Worm (Caenorhabditis elegans) whole organism, L2 larva: Measurements from ENCODE around the gene Y70C5A.4.
"Not testable (repeated sequence)": the region's sequence is repeated elsewhere in the genome, so short reads cannot be mapped to it uniquely, and the experiment has no call there.

Experiments
- Y55F3AM.14 ChIP-seq: fragments of 200-800 bp; sonication (Bioruptor generic); optimal IDR thresholded peaks from 2 replicates; lab custom pipeline; 2018; ENCODE audit warnings: mild to moderate bottlenecking, missing genetic modification characterization, missing compliant biosample characterization
- ZK546.5 ChIP-seq: sonication (generic microtip); optimal IDR thresholded peaks from 2 replicates; lab custom pipeline; 2017; ENCODE audit warnings: missing biosample characterization, missing genetic modification characterization
- aly-2 ChIP-seq: fragments of 150-350 bp; optimal IDR thresholded peaks from 2 replicates; lab custom pipeline; 2014; ENCODE audit warnings: missing biosample characterization, missing genetic modification characterization
- dmd-4 ChIP-seq: sonication (generic microtip); optimal IDR thresholded peaks from 2 replicates; lab custom pipeline; 2017; ENCODE audit warnings: missing biosample characterization, missing genetic modification characterization
- lin-11 ChIP-seq: fragments of 150-350 bp; sonication (generic microtip); optimal IDR thresholded peaks from 2 replicates; lab custom pipeline; 2014; ENCODE audit warnings: missing biosample characterization, missing genetic modification characterization, inconsistent platforms, mixed read lengths
- mdl-1 ChIP-seq, 2 experiments: fragments of 150-350 bp in 1 of 2; sonication (generic microtip) in 1 of 2; optimal IDR thresholded peaks; 2 replicates each; lab custom pipeline; 2017; ENCODE audit warnings: missing biosample characterization in 2 of 2, missing genetic modification characterization in 2 of 2
- nhr-21 ChIP-seq: fragments of 150-350 bp; optimal IDR thresholded peaks from 2 replicates; lab custom pipeline; 2014; ENCODE audit warnings: missing biosample characterization, missing genetic modification characterization
- peb-1 ChIP-seq: fragments of 150-350 bp; optimal IDR thresholded peaks from 2 replicates; lab custom pipeline; 2014; ENCODE audit warnings: missing biosample characterization, missing genetic modification characterization
- skn-1 ChIP-seq: sonication (generic microtip); optimal IDR thresholded peaks from 2 replicates; lab custom pipeline; 2017; ENCODE audit warnings: missing biosample characterization, missing genetic modification characterization
- ztf-1 ChIP-seq: fragments of 200-800 bp; sonication (Bioruptor generic); conservative IDR thresholded peaks from 2 replicates; pipeline ENCODE4 v1.3.6; 2022; ENCODE audit warnings: missing genetic modification characterization, missing compliant biosample characterization

The Y70C5A.4 gene

ce11 chrV:16649200-16649599 is 31.6 kb downstream of the Y70C5A.4 start, which contains the start of gene W06G6.11:
TSS of gene W06G6.11 (minus strand) at chrV:16649300.
- not testable (repeated sequence) for TF ChIP-seq mdl-1 (tag; optimal IDR thresholded peaks at IDR 0.05; lab: Kevin White, UChicago); skn-1 (tag; lab: Kevin White, UChicago); dmd-4

- TF ChIP-seq lin-11 (tag; lab: Kevin White, UChicago); aly-2; ztf-1 (GFP tag; lab: Robert Waterston, UW): not testable (repeated sequence)
Measured at ce11 chrV:16654242-16654641, 36.7 kb downstream of the Y70C5A.4 start, which contains the start of gene W06G6.15. TSS of gene W06G6.15 (plus strand) at chrV:16654542.

- TF ChIP-seq ZK546.5 (tag; lab: Kevin White, UChicago); peb-1 (tag; lab: Kevin White, UChicago); Y55F3AM.14 (GFP tag; lab: Kevin White, UChicago): not testable (repeated sequence)
Measured at ce11 chrV:16660816-16661215, 43.3 kb downstream of the Y70C5A.4 start, which contains the start of gene Y70C5B.2. TSS of gene Y70C5B.2 (minus strand) at chrV:16660916.

- TF ChIP-seq ZK546.5 (tag; lab: Kevin White, UChicago) (no peak), nhr-21 (no peak), dmd-4 (no peak), peb-1 (tag; lab: Kevin White, UChicago) (no peak)
Measured at ce11 chrV:16666647-16667046, 49.1 kb downstream of the Y70C5A.4 start, which contains the start of gene F14F8.14. TSS of gene F14F8.14 (minus strand) at chrV:16666747.
